Worm (Caenorhabditis elegans): ENCODE data around the gene unc-61.
"Not testable (repeated sequence)": the region's sequence is repeated elsewhere in the genome, so short reads cannot be mapped to it uniquely, and the experiment has no call there.

ce11 chrV:14750357-14750756, 16.3 kb upstream of the unc-61 start, which contains the start of gene nspa-10:
- TF ChIP-seq ztf-4 (tag; optimal IDR thresholded peaks at IDR 0.05); sea-2 (GFP tag; optimal IDR thresholded peaks at IDR 0.05); R02D3.7 (tag; optimal IDR thresholded peaks at IDR 0.05); nhr-76 (tag; optimal IDR thresholded peaks at IDR 0.05); nhr-77 (tag; optimal IDR thresholded peaks at IDR 0.05); nfya-1 (tag; optimal IDR thresholded peaks at IDR 0.05; ENCODE audit: insufficient read depth); nhr-12 (tag; optimal IDR thresholded peaks at IDR 0.05); zag-1 (tag; optimal IDR thresholded peaks at IDR 0.05); nhr-237 (tag; optimal IDR thresholded peaks at IDR 0.05): not testable (repeated sequence)
